Worm (Caenorhabditis elegans): ENCODE measurements around the gene ZK287.7.

ZK287.7 gene

DNA sequence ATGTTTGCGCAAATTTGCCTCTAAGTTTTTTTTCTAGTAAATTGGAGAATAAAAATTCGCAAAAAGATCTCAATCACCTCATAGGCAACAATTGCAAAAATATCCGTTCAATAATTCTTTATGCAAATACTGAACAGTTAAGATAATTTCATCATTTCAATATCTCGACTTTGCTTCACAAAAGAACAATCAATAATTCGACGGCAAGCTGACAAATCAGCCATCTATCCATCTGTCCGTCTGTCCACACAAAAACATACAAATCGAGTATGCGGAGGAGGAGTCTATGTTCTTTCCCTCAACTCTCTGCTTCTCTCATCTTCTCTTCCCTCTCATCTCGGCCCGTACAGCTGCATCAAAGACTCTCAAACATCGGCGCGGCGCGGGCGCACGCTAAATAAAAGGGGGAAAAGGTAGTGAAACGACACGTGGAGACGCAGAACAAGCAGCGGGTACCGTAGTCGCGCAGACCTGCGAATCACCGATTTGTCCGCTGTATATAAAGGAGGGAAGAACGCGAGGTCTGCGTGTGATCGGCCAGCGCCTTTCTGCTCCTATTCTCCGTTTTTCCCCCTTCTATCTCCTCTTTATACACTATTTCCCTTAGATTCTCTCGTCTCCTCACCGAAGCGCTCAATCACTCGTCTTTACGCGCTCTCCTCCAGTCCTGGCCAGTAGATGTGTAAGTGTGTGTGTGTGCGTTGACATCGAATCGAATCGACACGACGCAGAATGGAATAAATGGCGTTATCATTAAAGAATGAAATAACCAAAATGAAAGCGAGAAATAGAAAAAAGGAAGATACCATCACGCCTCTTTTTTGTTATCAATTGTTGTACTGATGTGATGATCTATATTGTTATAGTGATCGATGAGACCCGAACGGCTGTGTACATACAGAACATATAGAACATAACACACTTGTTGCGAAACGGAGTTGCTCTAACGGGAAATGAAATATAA, 38.2 kb downstream of the ZK287.7 start (continued):
- TF ChIP-seq madf-9 (GFP tag; conservative IDR thresholded peaks at IDR 0.05), result peak; percentile 70
- TF ChIP-seq nhr-76 (tag; optimal IDR thresholded peaks at IDR 0.05), result peak; percentile 48
- TF ChIP-seq dmd-9 (GFP tag; IDR thresholded peaks at IDR 0.05), result peak; percentile 64; the same call in 1 of the 2 replicates
- TF ChIP-seq Y5F2A.4 (GFP tag; optimal IDR thresholded peaks at IDR 0.05), result peak; percentile 4
- peak; percentile 95 for TF ChIP-seq nhr-25 (tag; optimal IDR thresholded peaks at IDR 0.05; ENCODE audit: borderline replicate concordance, insufficient read depth)
- peak; percentile 93 for TF ChIP-seq dmd-6 (GFP tag; IDR thresholded peaks at IDR 0.05)
- peak; percentile 89 for TF ChIP-seq nhr-77 (tag; optimal IDR thresholded peaks at IDR 0.05)
- TF ChIP-seq hlh-11 (tag; optimal IDR thresholded peaks at IDR 0.05), result peak; percentile 100
- TF ChIP-seq lin-15B (tag; optimal IDR thresholded peaks at IDR 0.05), result no peak
- no peak; the same call in 1 of the 2 replicates for TF ChIP-seq vab-7 (GFP tag; IDR thresholded peaks at IDR 0.05)
- TF ChIP-seq saeg-2 (GFP tag; IDR thresholded peaks at IDR 0.05), result peak; percentile 75; the same call in 1 of the 2 replicates
- peak; percentile 29 for TF ChIP-seq fos-1 (tag; optimal IDR thresholded peaks at IDR 0.05)
- peak; percentile 97 for TF ChIP-seq pqm-1 (tag; optimal IDR thresholded peaks at IDR 0.05)
- peak; percentile 83 for TF ChIP-seq tra-1 (GFP tag; IDR thresholded peaks at IDR 0.05)
- TF ChIP-seq unc-62 (GFP tag; optimal IDR thresholded peaks at IDR 0.05 in 1 of 2), result peak; percentile 66 to 99
- peak; percentile 75 for TF ChIP-seq unc-62 (tag; optimal IDR thresholded peaks at IDR 0.05)
- TF ChIP-seq fkh-10 (GFP tag; optimal IDR thresholded peaks at IDR 0.05), result peak; percentile 89
- peak; percentile 54 for TF ChIP-seq ceh-28 (tag; optimal IDR thresholded peaks at IDR 0.05)
- peak; percentile 74 for TF ChIP-seq nhr-102 (tag; optimal IDR thresholded peaks at IDR 0.05)
- TF ChIP-seq lin-39 (tag; optimal IDR thresholded peaks at IDR 0.05), result no peak
- TF ChIP-seq ZK546.5 (tag; optimal IDR thresholded peaks at IDR 0.05), result peak in 1 of 2 experiments; percentile 88
- TF ChIP-seq lin-13 (GFP tag; optimal IDR thresholded peaks at IDR 0.05), result peak; percentile 83
- peak; percentile 77 for TF ChIP-seq zfp-2 (tag; optimal IDR thresholded peaks at IDR 0.05)
- TF ChIP-seq zfp-3 (GFP tag; conservative IDR thresholded peaks at IDR 0.05), result peak; percentile 73; the same call in 1 of the 2 replicates
- no peak for TF ChIP-seq arid-1 (GFP tag; conservative IDR thresholded peaks at IDR 0.05)

DNA sequence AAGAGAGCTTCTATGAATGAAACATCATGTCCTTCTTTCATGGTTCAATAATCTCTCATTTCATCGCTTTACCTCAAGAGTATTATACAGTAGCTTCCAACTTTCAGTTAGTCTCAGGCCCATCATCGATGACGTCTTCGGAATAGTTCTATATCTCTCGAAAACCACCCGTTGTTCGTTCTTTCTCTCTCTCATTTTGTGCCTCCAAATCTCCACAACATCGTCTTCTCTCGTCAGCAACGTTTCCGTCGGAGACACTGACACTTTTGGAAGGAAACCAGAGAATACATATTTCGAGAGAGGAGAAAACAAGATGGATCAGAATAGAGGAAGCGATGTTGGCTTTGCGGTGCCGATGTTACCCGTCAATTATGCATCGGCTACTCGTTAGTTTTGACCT, 39.0 kb downstream of the ZK287.7 start:
- TF ChIP-seq daf-8 (GFP tag; IDR thresholded peaks at IDR 0.05), result no peak
- TF ChIP-seq unc-39 (tag; optimal IDR thresholded peaks at IDR 0.05), result no peak
- 0 out of 2 replicates have a peak, but pooled peaks have one; percentile 17 for TF ChIP-seq saeg-2 (GFP tag; IDR thresholded peaks at IDR 0.05)
- TF ChIP-seq nhr-102 (tag; optimal IDR thresholded peaks at IDR 0.05), result no peak
- peak; percentile 54 for TF ChIP-seq mdt-29 (GFP tag; IDR thresholded peaks at IDR 0.05)
- TF ChIP-seq ztf-7 (tag; optimal IDR thresholded peaks at IDR 0.05), result no peak
- TF ChIP-seq vab-7 (GFP tag; IDR thresholded peaks at IDR 0.05), result peak; percentile 66; the same call in 1 of the 2 replicates
- no peak for TF ChIP-seq set-16 (GFP tag; IDR thresholded peaks at IDR 0.05)
- no peak for TF ChIP-seq madf-9 (GFP tag; conservative IDR thresholded peaks at IDR 0.05)
- peak; percentile 47 for TF ChIP-seq mes-2 (tag; optimal IDR thresholded peaks at IDR 0.05; ENCODE audit: poor library complexity, severe bottlenecking)
- no peak for TF ChIP-seq ZK546.5 (tag; optimal IDR thresholded peaks at IDR 0.05)
- peak; percentile 49; the same call in 1 of the 2 replicates for TF ChIP-seq dmd-8 (GFP tag; IDR thresholded peaks at IDR 0.05)
- no peak; the same call in 1 of the 2 replicates for TF ChIP-seq lin-38 (GFP tag; IDR thresholded peaks at IDR 0.05)
- TF ChIP-seq madf-5 (GFP tag; IDR thresholded peaks at IDR 0.05), result no peak
- TF ChIP-seq nhr-10 (tag; optimal IDR thresholded peaks at IDR 0.05), result no peak
- no peak for TF ChIP-seq ctbp-1 (GFP tag; IDR thresholded peaks at IDR 0.05)
- TF ChIP-seq Y105C5A.15 (GFP tag; IDR thresholded peaks at IDR 0.05), result 0 out of 2 replicates have a peak, but pooled peaks have one; percentile 3
- TF ChIP-seq attf-4 (tag; optimal IDR thresholded peaks at IDR 0.05), result no peak
- TF ChIP-seq hmg-1.1 (GFP tag; IDR thresholded peaks at IDR 0.05), result no peak
- no peak for TF ChIP-seq gei-8 (GFP tag; optimal IDR thresholded peaks at IDR 0.05)
- TF ChIP-seq Y5F2A.4 (GFP tag; optimal IDR thresholded peaks at IDR 0.05), result peak; percentile 41
- peak; percentile 70 for TF ChIP-seq egl-43 (GFP tag; IDR thresholded peaks at IDR 0.05)
- TF ChIP-seq dmd-9 (GFP tag; IDR thresholded peaks at IDR 0.05), result no peak
- TF ChIP-seq ces-1 (GFP tag; optimal IDR thresholded peaks at IDR 0.05), result no peak
- TF ChIP-seq mxl-3 (GFP tag; optimal IDR thresholded peaks at IDR 0.05), result no peak
- no peak for TF ChIP-seq zip-2 (tag; optimal IDR thresholded peaks at IDR 0.05)
- TF ChIP-seq nhr-237 (tag; optimal IDR thresholded peaks at IDR 0.05), result no peak
- no peak for TF ChIP-seq spr-1 (tag; optimal IDR thresholded peaks at IDR 0.05)
- no peak for TF ChIP-seq F49E8.2 (tag; optimal IDR thresholded peaks at IDR 0.05; ENCODE audit: borderline replicate concordance)
